Fruit fly (Drosophila melanogaster) whole organism, wandering third instar larva: ENCODE results near the gene CG15212.

Source experiments
- Myc ChIP-seq: fragments of >200 bp; optimal IDR thresholded peaks from 2 replicates; lab custom pipeline; 2017
- N ChIP-seq: fragments of >200 bp; optimal IDR thresholded peaks from 2 replicates; lab custom pipeline; 2018; ENCODE audit warnings: missing biosample characterization, missing external identifiers, missing genetic modification characterization
- Vsx2 ChIP-seq: fragments of 200-300, 225-300 bp; sonication (Bioruptor generic); optimal IDR thresholded peaks from 2 replicates; lab custom pipeline; 2018; ENCODE audit warnings: missing biosample characterization, missing genetic modification characterization; ENCODE audit not compliant: partially characterized antibody
- br ChIP-seq: fragments of 200-800 bp; sonication (Bioruptor generic); optimal IDR thresholded peaks from 2 replicates; lab custom pipeline; 2016; ENCODE audit warnings: missing biosample characterization, missing genetic modification characterization
- ey ChIP-seq: fragments of 200-800 bp; sonication (Bioruptor generic); optimal IDR thresholded peaks from 2 replicates; lab custom pipeline; 2016; ENCODE audit warnings: missing biosample characterization, missing genetic modification characterization

- TF ChIP-seq Vsx2 (GFP tag; lab: Kevin White, UChicago) (no peak), Myc (lab: Kevin White, UChicago) (peak; percentile 59), ey (peak; percentile 100), br (GFP tag; lab: Kevin White, UChicago) (peak; percentile 100), N (GFP tag; lab: Kevin White, UChicago) (no peak)
Measured at dm6 chr3L:5139312-5139711, 8.0 kb downstream of the CG15212 start, which contains the start of the genes Tcs5 and CHMP2B.
